Worm (Caenorhabditis elegans) whole organism, L2 larva: ENCODE results near the gene Y73B3A.20.
"Not testable (repeated sequence)": the region's sequence is repeated elsewhere in the genome, so short reads cannot be mapped to it uniquely, and the experiment has no call there.

Source experiments
- egl-27 ChIP-seq: sonication (generic microtip); optimal IDR thresholded peaks from 3 replicates; lab custom pipeline; 2017; ENCODE audit warnings: missing biosample characterization, missing genetic modification reagents, missing genetic modification characterization
- elt-3 ChIP-seq: sonication (generic microtip); optimal IDR thresholded peaks from 2 replicates; lab custom pipeline; 2017; ENCODE audit warnings: missing biosample characterization, missing genetic modification characterization
- lin-13 ChIP-seq: fragments of 150-350 bp; optimal IDR thresholded peaks from 2 replicates; lab custom pipeline; 2014; ENCODE audit warnings: missing biosample characterization, missing genetic modification reagents, missing genetic modification characterization
- lin-39 ChIP-seq: fragments of 150-350 bp; optimal IDR thresholded peaks from 2 replicates; lab custom pipeline; 2014; ENCODE audit warnings: missing biosample characterization, missing genetic modification reagents, missing genetic modification characterization
- lsy-2 ChIP-seq, 2 experiments: fragments of 150-350 bp in 1 of 2; sonication (generic microtip) in 1 of 2; optimal IDR thresholded peaks; 2 replicates each; lab custom pipeline; 2014 to 2017; ENCODE audit warnings: missing biosample characterization in 2 of 2, missing genetic modification characterization in 2 of 2
- mdl-1 ChIP-seq, 2 experiments: fragments of 150-350 bp in 1 of 2; sonication (generic microtip) in 1 of 2; optimal IDR thresholded peaks; 2 replicates each; lab custom pipeline; 2017; ENCODE audit warnings: missing biosample characterization in 2 of 2, missing genetic modification characterization in 2 of 2
- nhr-11 ChIP-seq: fragments of 150-350 bp; optimal IDR thresholded peaks from 2 replicates; lab custom pipeline; 2014; ENCODE audit warnings: missing biosample characterization, missing genetic modification characterization
- nhr-25 ChIP-seq: fragments of 150-350 bp; sonication (generic microtip); optimal IDR thresholded peaks from 3 replicates; lab custom pipeline; 2014; ENCODE audit warnings: missing biosample characterization, missing genetic modification characterization
- skn-1 ChIP-seq: sonication (generic microtip); optimal IDR thresholded peaks from 2 replicates; lab custom pipeline; 2017; ENCODE audit warnings: missing biosample characterization, missing genetic modification characterization
- sma-9 ChIP-seq, 2 experiments: fragments of 150-350 bp in 1 of 2; sonication (generic microtip) in 1 of 2; optimal IDR thresholded peaks; 2 replicates each; lab custom pipeline; 2014 to 2016; ENCODE audit warnings: missing genetic modification characterization in 2 of 2, mild to moderate bottlenecking in 1 of 2, missing biosample characterization in 1 of 2, missing compliant biosample characterization in 1 of 2, missing genetic modification reagents in 1 of 2, moderate library complexity in 1 of 2
- unc-39 ChIP-seq: fragments of 150-350 bp; optimal IDR thresholded peaks from 2 replicates; lab custom pipeline; 2014; ENCODE audit warnings: missing biosample characterization, missing genetic modification characterization
- ztf-11 ChIP-seq: sonication (generic microtip); optimal IDR thresholded peaks from 2 replicates; lab custom pipeline; 2017; ENCODE audit warnings: missing biosample characterization, missing genetic modification characterization

DNA sequence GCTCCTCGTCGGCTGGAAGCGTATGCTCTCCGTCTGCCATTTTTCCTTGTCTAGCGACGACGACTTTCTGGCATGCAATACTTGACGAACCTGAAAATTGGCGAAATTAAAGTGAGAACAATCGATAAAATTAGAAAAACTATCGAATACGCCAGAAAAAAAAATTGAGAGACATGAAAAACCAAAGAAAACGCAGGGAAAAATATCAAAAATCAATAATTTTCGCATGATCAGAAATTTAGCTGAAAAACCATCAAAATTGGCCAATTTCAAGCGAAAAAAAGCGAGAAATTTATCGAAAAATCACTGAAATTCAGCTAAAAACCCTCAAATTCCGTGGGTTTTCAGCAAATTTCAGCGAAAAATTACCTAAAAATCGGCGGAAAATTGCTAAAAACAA, 657 bp upstream of the Y73B3A.20 start, which contains the start of gene Y73B3A.1:
- not testable (repeated sequence) for TF ChIP-seq elt-3 (tag; lab: Kevin White, UChicago); nhr-11 (tag; lab: Kevin White, UChicago); lin-13; lin-39 (tag; lab: Kevin White, UChicago); ztf-11 (tag; lab: Kevin White, UChicago); unc-39 (tag; lab: Kevin White, UChicago); lsy-2 (tag; optimal IDR thresholded peaks at IDR 0.05; lab: Kevin White, UChicago); nhr-25 (tag; lab: Kevin White, UChicago); mdl-1 (tag; optimal IDR thresholded peaks at IDR 0.05; lab: Kevin White, UChicago); egl-27; skn-1; sma-9 (GFP tag; optimal IDR thresholded peaks at IDR 0.05; lab: Kevin White, UChicago); sma-9 (tag; optimal IDR thresholded peaks at IDR 0.05; lab: Kevin White, UChicago)
